Worm (Caenorhabditis elegans): ENCODE results near the gene ztf-28.

The ztf-28 gene

DNA sequence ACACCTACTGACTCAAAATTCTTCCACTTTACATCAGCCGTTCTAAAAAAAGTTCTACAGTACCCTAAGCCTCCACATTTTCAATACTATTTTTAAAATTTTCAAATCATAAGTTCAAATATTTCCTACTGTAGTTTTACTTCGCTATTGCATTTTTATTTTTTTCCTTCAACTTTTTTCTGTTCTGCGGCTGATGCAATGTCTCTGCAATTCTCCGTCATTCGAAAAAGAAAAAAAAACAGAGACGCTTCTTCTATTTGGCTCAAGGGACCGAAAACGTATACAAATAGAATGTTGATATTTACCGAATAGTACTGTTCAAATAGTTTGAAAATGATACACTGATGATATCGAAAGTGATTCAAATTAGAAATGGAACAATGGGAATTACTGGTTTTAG is 47.8 kb downstream of the ztf-28 start:
- TF ChIP-seq nhr-28 (tag; optimal IDR thresholded peaks at IDR 0.05) (peak; percentile 12), R02D3.7 (tag; optimal IDR thresholded peaks at IDR 0.05) (no peak), unc-62 (GFP tag; optimal IDR thresholded peaks at IDR 0.05 in 1 of 2) (peak in 1 of 2 experiments; percentile 42), unc-62 (tag; optimal IDR thresholded peaks at IDR 0.05) (no peak), nhr-11 (tag; optimal IDR thresholded peaks at IDR 0.05) (peak; percentile 43), fos-1 (tag; optimal IDR thresholded peaks at IDR 0.05) (no peak)

DNA sequence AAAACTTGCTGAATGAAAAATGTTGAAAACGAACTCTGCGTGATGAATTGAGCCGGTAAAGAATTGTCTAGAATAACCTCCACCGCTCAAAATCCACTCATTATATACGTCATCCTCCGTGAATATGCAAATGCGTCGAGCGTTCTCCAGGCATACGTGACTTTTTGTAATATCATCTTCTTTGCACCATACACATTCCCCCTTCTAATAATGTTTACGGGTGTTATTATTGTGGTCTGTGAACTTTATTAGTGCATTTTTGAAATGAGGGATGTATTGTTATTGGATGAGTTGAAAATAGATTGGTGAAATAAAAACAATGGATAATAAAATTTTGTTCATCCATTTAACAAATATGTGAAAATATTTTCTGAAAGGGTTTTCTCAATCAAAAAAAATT is 49.4 kb downstream of the ztf-28 start, which contains the start of gene F22F7.7:
TSS of gene F22F7.7 (minus strand) at position 125 of the 400 bp plus-strand sequence.
- TF ChIP-seq vab-7 (GFP tag; IDR thresholded peaks at IDR 0.05) (no peak), aha-1 (tag) (peak; percentile 94), hif-1 (tag; optimal IDR thresholded peaks at IDR 0.05) (peak in 1 of 2 experiments; percentile 69), F49E8.2 (tag; optimal IDR thresholded peaks at IDR 0.05; ENCODE audit: borderline replicate concordance) (no peak)

All from whole organism, L4 larva.